Fruit fly (Drosophila melanogaster): ENCODE data around the gene cher.

dm6 chr3R:17150287-17150686, 25.1 kb upstream of the cher start, which contains the start of gene Smug:
- TF ChIP-seq CTCF (optimal IDR thresholded peaks at IDR 0.05) (no peak), CG8478 (optimal IDR thresholded peaks at IDR 0.05) (no peak)

Measured in S2 (cell line).